Worm (Caenorhabditis elegans) whole organism, L4 larva: ENCODE results near the gene F22H10.2.

Experiments
- D1046.2 ChIP-seq: fragments of 200-800 bp; sonication (Bioruptor generic); IDR thresholded peaks from 2 replicates; pipeline ENCODE4 v1.3.6; 2022; ENCODE audit warnings: missing genetic modification characterization, missing compliant biosample characterization
- F10B5.3 ChIP-seq: sonication (generic microtip); optimal IDR thresholded peaks from 2 replicates; lab custom pipeline; 2016; ENCODE audit warnings: mild to moderate bottlenecking, missing genetic modification characterization, missing compliant biosample characterization
- F26F4.8 ChIP-seq: fragments of 200-800 bp; sonication (Bioruptor generic); conservative IDR thresholded peaks from 2 replicates; pipeline ENCODE4 v1.3.6; 2022; ENCODE audit warnings: missing genetic modification characterization, missing compliant biosample characterization
- F37D6.2 ChIP-seq: sonication (generic microtip); optimal IDR thresholded peaks from 2 replicates; lab custom pipeline; 2016; ENCODE audit warnings: mild to moderate bottlenecking, missing genetic modification characterization, missing compliant biosample characterization
- F44E2.7 ChIP-seq: fragments of 200-800 bp; sonication (Bioruptor generic); IDR thresholded peaks from 2 replicates; pipeline ENCODE4 v2.1.2; 2022; ENCODE audit warnings: missing genetic modification characterization, missing compliant biosample characterization
- ZK546.5 ChIP-seq, 2 experiments: sonication (generic microtip); optimal IDR thresholded peaks; 2 replicates each; lab custom pipeline; 2017; ENCODE audit warnings: missing biosample characterization in 2 of 2, missing genetic modification characterization in 2 of 2
- aly-2 ChIP-seq: sonication (generic microtip); optimal IDR thresholded peaks from 2 replicates; lab custom pipeline; 2018; ENCODE audit warnings: missing biosample characterization, missing genetic modification characterization
- ceh-28 ChIP-seq: fragments of 150-350 bp; optimal IDR thresholded peaks from 2 replicates; lab custom pipeline; 2014; ENCODE audit warnings: missing biosample characterization, missing genetic modification reagents, missing genetic modification characterization
- ceh-82 ChIP-seq: sonication (generic microtip); optimal IDR thresholded peaks from 2 replicates; lab custom pipeline; 2017; ENCODE audit warnings: missing biosample characterization, missing genetic modification characterization
- ces-1 ChIP-seq: fragments of 150-350 bp; sonication (generic microtip); optimal IDR thresholded peaks from 4 replicates; lab custom pipeline; 2014; ENCODE audit warnings: missing biosample characterization, missing genetic modification reagents, missing genetic modification characterization
- ctbp-1 ChIP-seq: fragments of 200-800 bp; sonication (Bioruptor generic); IDR thresholded peaks from 2 replicates; pipeline ENCODE4 v1.3.6; 2022; ENCODE audit warnings: missing genetic modification reagents, missing genetic modification characterization, missing compliant biosample characterization
- daf-16 ChIP-seq, 3 experiments: sonication (generic microtip); optimal IDR thresholded peaks; 2 replicates each; lab custom pipeline; 2016 to 2017; ENCODE audit warnings: missing genetic modification characterization in 3 of 3, missing genetic modification reagents in 3 of 3, mild to moderate bottlenecking in 2 of 3, missing compliant biosample characterization in 2 of 3, missing biosample characterization in 1 of 3, moderate library complexity in 1 of 3
- dmd-6 ChIP-seq: fragments of 200-800 bp; sonication (Bioruptor generic); IDR thresholded peaks from 2 replicates; pipeline ENCODE4 v1.3.6; 2022; ENCODE audit warnings: missing genetic modification reagents, missing genetic modification characterization, missing compliant biosample characterization
- dve-1 ChIP-seq: sonication (generic microtip); optimal IDR thresholded peaks from 2 replicates; lab custom pipeline; 2017; ENCODE audit warnings: antibody characterized with exemption, mild to moderate bottlenecking, missing genetic modification characterization, missing compliant biosample characterization; ENCODE audit not compliant: insufficient read depth
- egl-43 ChIP-seq: fragments of 200-800 bp; sonication (Bioruptor generic); IDR thresholded peaks from 2 replicates; pipeline ENCODE4 v1.3.6; 2022; ENCODE audit warnings: missing genetic modification reagents, missing genetic modification characterization, missing compliant biosample characterization
- fos-1 ChIP-seq: fragments of 150-350 bp; optimal IDR thresholded peaks from 2 replicates; lab custom pipeline; 2014; ENCODE audit warnings: missing biosample characterization, missing genetic modification characterization
- gei-8 ChIP-seq: fragments of 200-800 bp; sonication (Bioruptor generic); optimal IDR thresholded peaks from 2 replicates; lab custom pipeline; 2018; ENCODE audit warnings: mild to moderate bottlenecking, missing genetic modification characterization, missing compliant biosample characterization
- hlh-11 ChIP-seq: fragments of 200-800 bp; sonication (Bioruptor generic); optimal IDR thresholded peaks from 2 replicates; lab custom pipeline; 2018; ENCODE audit warnings: mild to moderate bottlenecking, missing genetic modification characterization, missing compliant biosample characterization
- jun-1 ChIP-seq: fragments of 150-350 bp; optimal IDR thresholded peaks from 2 replicates; lab custom pipeline; 2014; ENCODE audit warnings: missing biosample characterization, missing genetic modification reagents, missing genetic modification characterization
- lim-7 ChIP-seq: fragments of 200-800 bp; sonication (Bioruptor generic); IDR thresholded peaks from 2 replicates; pipeline ENCODE4 v1.3.6; 2022; ENCODE audit warnings: missing genetic modification characterization, missing compliant biosample characterization
- lin-38 ChIP-seq: fragments of 200-800 bp; sonication (Bioruptor generic); IDR thresholded peaks from 2 replicates; pipeline ENCODE4 v1.3.6; 2022; ENCODE audit warnings: missing genetic modification reagents, missing genetic modification characterization, missing compliant biosample characterization
- lir-3 ChIP-seq: sonication (generic microtip); optimal IDR thresholded peaks from 2 replicates; lab custom pipeline; 2016; ENCODE audit warnings: mild to moderate bottlenecking, missing genetic modification characterization, missing compliant biosample characterization
- mdl-1 ChIP-seq, 2 experiments: fragments of 150-350 bp in 1 of 2; sonication (generic microtip) in 1 of 2; optimal IDR thresholded peaks; 2 replicates each; lab custom pipeline; 2014 to 2017; ENCODE audit warnings: missing biosample characterization in 2 of 2, missing genetic modification characterization in 2 of 2
- nhr-11 ChIP-seq: fragments of 150-350 bp; optimal IDR thresholded peaks from 2 replicates; lab custom pipeline; 2014; ENCODE audit warnings: missing biosample characterization, missing genetic modification characterization
- nhr-25 ChIP-seq: sonication (generic microtip); optimal IDR thresholded peaks from 2 replicates; lab custom pipeline; 2017; ENCODE audit warnings: missing genetic modification characterization, mild to moderate bottlenecking, missing compliant biosample characterization, antibody characterized with exemption, moderate library complexity, borderline replicate concordance; ENCODE audit not compliant: insufficient read depth
- nhr-28 ChIP-seq: fragments of 150-350 bp; optimal IDR thresholded peaks from 2 replicates; lab custom pipeline; 2014; ENCODE audit warnings: missing biosample characterization, missing genetic modification characterization
- nhr-41 ChIP-seq: fragments of 200-800 bp; sonication (Bioruptor generic); IDR thresholded peaks from 2 replicates; pipeline ENCODE4 v1.3.6; 2022; ENCODE audit warnings: missing genetic modification reagents, missing genetic modification characterization, missing compliant biosample characterization
- nhr-48 ChIP-seq: sonication (generic microtip); optimal IDR thresholded peaks from 2 replicates; lab custom pipeline; 2016; ENCODE audit warnings: mild to moderate bottlenecking, missing genetic modification characterization, missing compliant biosample characterization
- nhr-6 ChIP-seq: fragments of 150-350 bp; optimal IDR thresholded peaks from 2 replicates; lab custom pipeline; 2014; ENCODE audit warnings: missing biosample characterization, missing genetic modification characterization
- pha-4 ChIP-seq, 2 experiments: fragments of 150-350 bp in 1 of 2; fragments of 200-800 bp in 1 of 2; sonication (Bioruptor generic) in 1 of 2; IDR thresholded peaks in 1 of 2; optimal IDR thresholded peaks in 1 of 2; 2 replicates each; pipeline versions ENCODE4 v1.3.6 to Lab custom; 2014 to 2022; ENCODE audit warnings: missing genetic modification characterization in 2 of 2, missing genetic modification reagents in 2 of 2, missing biosample characterization in 1 of 2, missing compliant biosample characterization in 1 of 2
- php-3 ChIP-seq: fragments of 200-800 bp; sonication (Bioruptor generic); IDR thresholded peaks from 2 replicates; pipeline ENCODE4 v1.3.6; 2022; ENCODE audit warnings: missing genetic modification reagents, missing genetic modification characterization, missing compliant biosample characterization
- pqm-1 ChIP-seq: sonication (generic microtip); optimal IDR thresholded peaks from 2 replicates; lab custom pipeline; 2017; ENCODE audit warnings: missing biosample characterization, missing genetic modification characterization
- set-16 ChIP-seq: fragments of 200-800 bp; sonication (Bioruptor generic); IDR thresholded peaks from 2 replicates; pipeline ENCODE4 v1.3.6; 2022; ENCODE audit warnings: missing genetic modification reagents, missing genetic modification characterization, missing compliant biosample characterization
- snpc-1.2 ChIP-seq: fragments of 200-800 bp; sonication (Bioruptor generic); IDR thresholded peaks from 2 replicates; pipeline ENCODE4 v1.3.6; 2022; ENCODE audit warnings: missing genetic modification reagents, missing genetic modification characterization, missing compliant biosample characterization
- tag-97 ChIP-seq: fragments of 200-800 bp; sonication (Bioruptor generic); IDR thresholded peaks from 2 replicates; pipeline ENCODE4 v1.3.6; 2022; ENCODE audit warnings: missing genetic modification characterization, missing compliant biosample characterization
- unc-39 ChIP-seq: sonication (generic microtip); optimal IDR thresholded peaks from 2 replicates; lab custom pipeline; 2017; ENCODE audit warnings: missing biosample characterization, missing genetic modification characterization
- unc-62 ChIP-seq, 3 experiments: fragments of 150-350 bp in 1 of 3; sonication (generic microtip); optimal IDR thresholded peaks in 2 of 3; peaks in 1 of 3; 1 replicate in 1 of 3; 2 replicates in 2 of 3; lab custom pipeline; 2014 to 2017; ENCODE audit warnings: missing biosample characterization in 3 of 3, missing genetic modification characterization in 3 of 3, missing genetic modification reagents in 3 of 3, missing genotype in 1 of 3
- zip-11 ChIP-seq: fragments of 200-800 bp; sonication (Bioruptor generic); IDR thresholded peaks from 2 replicates; pipeline ENCODE4 v1.3.6; 2022; ENCODE audit warnings: missing genetic modification characterization, missing compliant biosample characterization
- ztf-7 ChIP-seq: fragments of 150-350 bp; optimal IDR thresholded peaks from 2 replicates; lab custom pipeline; 2014; ENCODE audit warnings: missing biosample characterization, missing genetic modification characterization

The F22H10.2 gene

ce11 chrX:16662723-16663122, 16.6 kb upstream of the F22H10.2 start, which contains the start of gene F43B10.1:
TSS of gene F43B10.1 (minus strand) at chrX:16662823.
- TF ChIP-seq zip-11: no peak
- peak in 1 of 2 experiments; percentile 71 for TF ChIP-seq unc-62 (GFP tag; optimal IDR thresholded peaks at IDR 0.05 in 1 of 2; lab: Kevin White, UChicago)
- no peak for TF ChIP-seq unc-62 (tag; optimal IDR thresholded peaks at IDR 0.05; lab: Kevin White, UChicago)
- TF ChIP-seq, all 104 proteins: peak for 1

ce11 chrX:16667515-16667914, 11.8 kb upstream of the F22H10.2 start:
- TF ChIP-seq nhr-11 (tag; lab: Kevin White, UChicago) (no peak), gei-8 (no peak), fos-1 (tag; lab: Kevin White, UChicago) (no peak), ZK546.5 (tag; optimal IDR thresholded peaks at IDR 0.05; lab: Kevin White, UChicago) (no peak), tag-97 (GFP tag; lab: Robert Waterston, UW) (no peak)

ce11 chrX:16669106-16669505, 10.2 kb upstream of the F22H10.2 start:
- TF ChIP-seq dve-1: peak; percentile 13
- no peak for TF ChIP-seq F37D6.2 (tag; lab: Kevin White, UChicago)
- peak; percentile 55 for TF ChIP-seq pqm-1 (tag; lab: Kevin White, UChicago)
- no peak for TF ChIP-seq nhr-48 (tag; lab: Kevin White, UChicago)
- TF ChIP-seq dmd-6 (GFP tag; lab: Robert Waterston, UW): peak; percentile 22; the same call in 1 of the 2 replicates
- no peak for TF ChIP-seq daf-16 (GFP tag; optimal IDR thresholded peaks at IDR 0.05; lab: Kevin White, UChicago)
- peak; percentile 47 for TF ChIP-seq daf-16 (tag; optimal IDR thresholded peaks at IDR 0.05; lab: Kevin White, UChicago)
- TF ChIP-seq unc-39: no peak
- peak; percentile 60 for TF ChIP-seq nhr-28
- 0 out of 2 replicates have a peak, but pooled peaks have one; percentile 40 for TF ChIP-seq php-3 (GFP tag; lab: Robert Waterston, UW)

ce11 chrX:16671234-16671633, 8.1 kb upstream of the F22H10.2 start:
- TF ChIP-seq pha-4 (GFP tag; IDR thresholded peaks at IDR 0.05; lab: Robert Waterston, UW) (no peak), pha-4 (tag; optimal IDR thresholded peaks at IDR 0.05; lab: Kevin White, UChicago) (no peak), tag-97 (GFP tag; lab: Robert Waterston, UW) (no peak), ztf-7 (tag; lab: Kevin White, UChicago) (no peak), ces-1 (no peak), aly-2 (tag; lab: Kevin White, UChicago) (no peak), F26F4.8 (no peak), php-3 (GFP tag; lab: Robert Waterston, UW) (0 out of 2 replicates have a peak, but pooled peaks have one; percentile 39), egl-43 (0 out of 2 replicates have a peak, but pooled peaks have one; percentile 58), jun-1 (tag; lab: Kevin White, UChicago) (no peak), ceh-28 (tag; lab: Kevin White, UChicago) (no peak), nhr-41 (GFP tag; lab: Robert Waterston, UW) (no peak), nhr-6 (tag; lab: Kevin White, UChicago) (no peak), lir-3 (tag; lab: Kevin White, UChicago) (no peak), snpc-1.2 (no peak), ctbp-1 (GFP tag; lab: Robert Waterston, UW) (no peak), unc-39 (no peak), set-16 (GFP tag; lab: Robert Waterston, UW) (peak; percentile 86), nhr-25 (tag; lab: Kevin White, UChicago) (no peak), F10B5.3 (no peak), F44E2.7 (GFP tag; lab: Robert Waterston, UW) (no peak), mdl-1 (tag; optimal IDR thresholded peaks at IDR 0.05; lab: Kevin White, UChicago) (no peak), ceh-82 (tag; lab: Kevin White, UChicago) (no peak), dmd-6 (GFP tag; lab: Robert Waterston, UW) (no peak), D1046.2 (no peak), lim-7 (GFP tag; lab: Robert Waterston, UW) (no peak), hlh-11 (peak; percentile 18), lin-38 (GFP tag; lab: Robert Waterston, UW) (no peak)
- TF ChIP-seq, all 104 proteins: peak for 4
